Worm (Caenorhabditis elegans) whole organism, L4/young adult: ENCODE measurements around the gene ceh-100.
"Not testable (repeated sequence)": the region's sequence is repeated elsewhere in the genome, so short reads cannot be mapped to it uniquely, and the experiment has no call there.

Experiments
- W03F9.2 ChIP-seq: fragments of 150-350 bp; optimal IDR thresholded peaks from 2 replicates; lab custom pipeline; 2014; ENCODE audit warnings: missing biosample characterization, missing genetic modification characterization
- dao-5 ChIP-seq: sonication (generic microtip); optimal IDR thresholded peaks from 2 replicates; lab custom pipeline; 2016; ENCODE audit warnings: missing genotype, missing genetic modification characterization, moderate library complexity, missing compliant biosample characterization
- him-1 ChIP-seq: sonication (generic microtip); optimal IDR thresholded peaks from 2 replicates; lab custom pipeline; 2016; ENCODE audit warnings: missing genotype, missing genetic modification reagents, missing genetic modification characterization, missing compliant biosample characterization

The ceh-100 gene

DNA sequence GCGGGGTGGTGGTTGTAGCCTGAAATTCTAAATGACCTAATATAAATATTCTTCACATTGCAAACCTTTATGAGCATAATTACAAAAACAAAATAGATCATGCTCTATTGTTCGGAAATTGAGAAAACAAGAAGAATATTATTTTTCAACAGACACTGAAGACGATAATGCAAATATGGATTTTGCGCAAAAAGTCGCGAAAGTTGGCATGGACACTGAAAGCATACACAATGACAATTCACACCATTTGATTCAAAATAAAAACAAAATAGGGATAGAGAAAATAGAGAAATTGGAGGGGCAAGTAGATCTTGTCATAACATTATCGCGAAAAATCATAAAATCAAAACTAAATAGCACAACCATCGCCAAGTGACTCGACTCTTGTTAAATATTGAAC is 30.7 kb downstream of the ceh-100 start, which contains the start of gene Y38E10A.35:
Gene Y38E10A.35 (minus strand): TSS at position 101 of the 400 bp plus-strand sequence.
- no peak for TF ChIP-seq him-1 (tag; lab: Kevin White, UChicago)
- no peak for TF ChIP-seq W03F9.2 (tag; lab: Kevin White, UChicago)
- TF ChIP-seq dao-5: no peak

DNA sequence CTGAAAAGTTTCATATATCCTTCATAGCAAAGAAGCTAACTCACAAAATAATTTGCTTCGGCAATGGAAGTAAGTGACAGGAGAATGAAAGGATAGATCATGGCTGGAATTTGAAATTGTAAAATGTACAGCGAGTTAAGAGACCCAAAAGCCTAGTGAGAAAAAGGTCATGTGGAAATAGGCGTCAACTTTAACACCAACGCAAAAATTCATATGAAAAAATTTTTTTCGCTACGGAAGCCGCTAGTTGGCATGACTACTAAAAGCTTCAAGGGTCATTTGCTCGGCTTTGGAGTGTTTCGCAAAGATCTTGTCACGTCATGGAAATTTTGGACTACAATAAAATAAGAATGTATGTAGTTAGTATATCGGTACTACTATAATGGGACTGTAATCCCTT is 33.0 kb downstream of the ceh-100 start, which contains the start of gene Y38E10A.1:
Gene Y38E10A.1 (minus strand): TSS at position 101 of the 400 bp plus-strand sequence.
- TF ChIP-seq him-1 (tag; lab: Kevin White, UChicago) (no peak), dao-5 (no peak), W03F9.2 (tag; lab: Kevin White, UChicago) (no peak)

- TF ChIP-seq dao-5 (no peak), W03F9.2 (tag; lab: Kevin White, UChicago) (no peak), him-1 (tag; lab: Kevin White, UChicago) (no peak)
Measured at ce11 chrII:12565851-12566250, 37.6 kb downstream of the ceh-100 start, which contains the start of gene F49C5.7. Gene F49C5.7, plus strand, starts transcription at chrII:12566151.

DNA sequence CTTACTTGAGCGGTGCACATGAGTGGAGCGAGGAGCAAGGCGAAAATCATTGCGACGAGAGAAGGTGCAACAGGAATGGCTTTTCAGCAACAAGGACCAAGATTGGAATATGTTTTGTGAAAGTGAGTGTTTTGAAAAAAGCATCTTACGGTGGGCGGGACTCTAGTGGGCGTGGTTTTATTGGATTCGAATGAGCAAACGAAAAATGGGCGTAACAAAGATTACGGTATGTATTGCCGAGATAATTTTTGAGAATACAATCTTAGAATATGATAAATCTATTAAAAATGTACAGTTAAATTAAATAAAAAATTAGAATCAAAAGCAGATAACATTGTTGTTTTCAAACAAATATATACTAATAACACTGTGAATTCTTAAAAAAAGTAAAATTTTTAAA is 43.3 kb downstream of the ceh-100 start, which contains the start of gene F49C5.12:
Gene F49C5.12 (minus strand): TSS at position 101 of the 400 bp plus-strand sequence.
- TF ChIP-seq dao-5: no peak
- TF ChIP-seq W03F9.2 (tag; lab: Kevin White, UChicago): no peak
- no peak for TF ChIP-seq him-1 (tag; lab: Kevin White, UChicago)

DNA sequence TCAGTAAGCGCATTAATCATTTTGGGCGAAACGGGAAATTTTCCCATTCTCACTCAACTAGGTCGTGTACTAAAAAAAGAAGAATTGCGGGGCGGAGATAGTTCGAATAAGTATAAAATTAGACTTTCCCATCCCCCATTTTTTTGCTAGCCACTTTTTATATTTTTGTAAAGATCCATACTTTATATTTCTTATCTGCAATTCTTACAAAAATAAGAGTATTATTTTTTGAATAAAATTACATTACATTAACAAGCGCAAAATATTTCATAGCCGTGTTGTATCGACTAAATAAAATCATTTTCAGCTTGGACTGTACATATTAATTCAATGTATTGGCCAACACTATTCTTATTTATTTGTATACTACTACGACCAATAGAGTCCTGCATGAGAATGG is 47.9 kb downstream of the ceh-100 start, which contains the start of gene F49C5.11:
Gene F49C5.11 (plus strand): TSS at position 301 of the 400 bp plus-strand sequence.
- TF ChIP-seq him-1 (tag; lab: Kevin White, UChicago) (no peak), W03F9.2 (tag; lab: Kevin White, UChicago) (no peak)

- no peak for TF ChIP-seq dao-5
- TF ChIP-seq W03F9.2 (tag; lab: Kevin White, UChicago): no peak
- TF ChIP-seq him-1 (tag; lab: Kevin White, UChicago): no peak
Measured at ce11 chrII:12550940-12551339, 52.5 kb downstream of the ceh-100 start.

DNA sequence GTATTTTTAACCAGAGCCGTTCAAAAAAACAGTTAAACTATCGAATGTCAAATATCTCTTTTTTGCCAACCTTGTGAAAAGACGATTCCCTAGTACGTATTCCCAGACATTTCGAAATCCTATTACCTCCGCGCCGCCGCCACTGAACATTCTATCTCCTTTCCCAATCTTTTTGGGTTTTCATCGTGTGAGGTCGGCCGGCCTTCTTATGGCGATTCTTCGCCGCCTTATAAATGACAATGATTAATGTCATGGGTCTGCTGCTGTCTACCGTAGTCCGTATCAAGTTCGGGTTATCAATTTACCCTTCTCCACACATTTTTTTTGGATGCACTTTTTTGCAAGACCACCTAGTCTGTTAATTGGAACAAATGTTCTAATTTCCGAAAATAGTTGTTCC is 53.9 kb downstream of the ceh-100 start:
- TF ChIP-seq dao-5 (no peak), W03F9.2 (tag; lab: Kevin White, UChicago) (no peak), him-1 (tag; lab: Kevin White, UChicago) (no peak)

ce11 chrII:12547547-12547946 is 55.9 kb downstream of the ceh-100 start, which contains the start of gene F49C5.16:
Gene F49C5.16, plus strand, starts transcription at chrII:12547847.
- TF ChIP-seq W03F9.2 (tag; lab: Kevin White, UChicago): no peak
- no peak for TF ChIP-seq dao-5
- TF ChIP-seq him-1 (tag; lab: Kevin White, UChicago): no peak

ce11 chrII:12546413-12546812 is 57.1 kb downstream of the ceh-100 start, which contains the start of the genes F49C5.5 and F49C5.10:
Gene F49C5.5, minus strand, starts transcription at chrII:12546513.
Gene F49C5.10, plus strand, starts transcription at chrII:12546756.
- TF ChIP-seq him-1 (tag; lab: Kevin White, UChicago) (no peak), W03F9.2 (tag; lab: Kevin White, UChicago) (no peak), dao-5 (no peak)

DNA sequence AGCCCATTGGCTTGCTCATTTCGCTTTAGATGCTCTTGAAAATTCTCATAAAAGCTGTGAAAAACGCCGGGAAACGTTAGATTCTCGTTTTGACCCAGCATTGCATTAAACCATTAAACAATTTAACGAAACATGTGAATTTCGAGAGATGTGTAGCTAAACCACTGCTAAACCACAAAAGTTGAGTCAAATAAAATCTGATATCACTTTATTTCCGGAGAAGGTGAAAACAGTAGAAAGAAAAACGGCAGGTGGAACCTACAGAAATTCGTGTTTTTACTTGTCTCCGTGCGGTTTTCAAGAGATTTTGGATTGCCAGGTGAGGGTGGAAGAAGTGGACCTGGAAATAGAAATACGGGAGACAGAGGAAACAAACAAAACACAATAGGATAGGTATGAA is 58.9 kb downstream of the ceh-100 start, which contains the start of gene F49C5.9:
Gene F49C5.9 (minus strand): TSS at position 101 of the 400 bp plus-strand sequence.
- TF ChIP-seq him-1 (tag; lab: Kevin White, UChicago): no peak
- TF ChIP-seq dao-5: no peak
- TF ChIP-seq W03F9.2 (tag; lab: Kevin White, UChicago): no peak

ce11 chrII:12542594-12542997 is 60.9 kb downstream of the ceh-100 start:
- TF ChIP-seq W03F9.2 (tag; lab: Kevin White, UChicago) (no peak), dao-5 (no peak), him-1 (tag; lab: Kevin White, UChicago) (no peak)

DNA sequence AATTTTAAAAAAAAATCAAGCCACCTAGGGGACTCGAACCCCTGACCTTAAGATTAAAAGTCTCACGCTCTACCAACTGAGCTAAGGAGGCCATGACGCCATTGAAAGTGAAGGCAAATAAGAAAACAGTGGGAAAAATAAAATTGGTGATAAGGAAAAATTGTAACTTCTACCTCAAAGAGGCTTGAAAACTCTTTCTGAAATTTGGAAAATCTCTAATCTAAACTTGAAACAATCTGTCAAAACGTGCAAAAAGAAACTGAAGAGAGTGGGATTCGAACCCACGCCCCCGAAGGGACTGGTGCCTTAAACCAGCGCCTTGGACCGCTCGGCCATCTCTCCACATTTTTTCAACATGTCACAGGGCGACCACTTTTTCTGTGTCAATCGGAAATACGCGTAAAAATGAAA is 61.8 kb downstream of the ceh-100 start:
- peak; percentile 64 for TF ChIP-seq dao-5

DNA sequence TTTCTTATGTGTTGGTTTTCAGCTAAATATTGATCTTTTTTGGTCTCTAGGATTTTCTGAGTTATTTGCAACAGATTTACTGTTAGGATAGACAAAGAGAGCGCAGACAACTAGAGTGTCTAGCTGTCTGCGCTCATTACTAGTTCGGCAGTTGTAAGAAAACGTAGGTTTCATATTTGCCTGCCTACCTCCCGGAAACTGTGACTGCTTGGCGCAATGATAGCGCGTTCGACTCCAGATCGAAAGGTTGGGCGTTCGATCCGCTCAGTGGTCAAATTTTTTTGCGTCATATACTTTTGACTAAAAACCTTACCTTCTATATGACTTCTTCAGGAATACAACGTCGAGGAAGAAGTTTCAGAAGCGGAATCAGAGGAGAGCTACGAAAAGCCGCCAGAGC is 64.1 kb downstream of the ceh-100 start:
- TF ChIP-seq dao-5: no peak
- TF ChIP-seq him-1 (tag; lab: Kevin White, UChicago): no peak
- no peak for TF ChIP-seq W03F9.2 (tag; lab: Kevin White, UChicago)

DNA sequence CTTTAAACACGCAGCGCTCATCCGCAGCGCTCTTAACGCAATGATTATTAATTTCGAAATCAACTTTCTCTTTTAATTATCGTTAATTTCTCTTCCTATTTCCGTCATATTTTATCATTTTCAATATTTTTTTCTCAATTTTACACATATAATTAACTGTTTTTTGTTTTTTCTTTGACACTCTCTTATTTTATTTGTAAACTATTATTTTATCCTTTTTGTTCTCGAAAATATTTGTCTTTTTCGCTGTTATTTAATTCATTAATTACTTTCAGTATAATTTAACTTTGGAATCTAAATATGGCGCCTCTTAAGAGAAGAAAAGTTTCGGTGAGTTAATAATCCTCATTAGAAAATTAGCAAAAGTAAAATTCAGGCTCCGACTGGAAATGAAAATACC is 67.3 kb downstream of the ceh-100 start, which contains the start of gene F49C5.3:
Gene F49C5.3 (plus strand): TSS at position 301 of the 400 bp plus-strand sequence.
- TF ChIP-seq dao-5; him-1 (tag; lab: Kevin White, UChicago); W03F9.2 (tag; lab: Kevin White, UChicago): not testable (repeated sequence)
